Worm (Caenorhabditis elegans) whole organism, midembryonic: Measurements from ENCODE around the gene Y60A9.3.

ENCODE experiments used
- T22C8.4 ChIP-seq: fragments of 200-800 bp; sonication (Bioruptor generic); IDR thresholded peaks from 2 replicates; pipeline ENCODE4 v1.3.6; 2022; ENCODE audit warnings: missing genetic modification characterization, missing compliant biosample characterization
- cog-1 ChIP-seq: sonication (generic microtip); optimal IDR thresholded peaks from 2 replicates; lab custom pipeline; 2016; ENCODE audit warnings: missing genetic modification characterization, missing compliant biosample characterization
- flt-1 ChIP-seq: fragments of 200-800 bp; sonication (Bioruptor generic); IDR thresholded peaks from 2 replicates; pipeline ENCODE4 v1.3.6; 2022; ENCODE audit warnings: missing genetic modification characterization, missing compliant biosample characterization
- klf-2 ChIP-seq: fragments of 200-800 bp; sonication (Bioruptor generic); conservative IDR thresholded peaks from 2 replicates; pipeline ENCODE4 v1.3.6; 2022; ENCODE audit warnings: missing genetic modification reagents, missing genetic modification characterization, missing compliant biosample characterization
- ztf-29 ChIP-seq: fragments of 200-800 bp; sonication (Bioruptor generic); IDR thresholded peaks from 2 replicates; pipeline ENCODE4 v1.3.6; 2022; ENCODE audit warnings: missing genetic modification reagents, missing genetic modification characterization, missing compliant biosample characterization

Gene Y60A9.3

DNA sequence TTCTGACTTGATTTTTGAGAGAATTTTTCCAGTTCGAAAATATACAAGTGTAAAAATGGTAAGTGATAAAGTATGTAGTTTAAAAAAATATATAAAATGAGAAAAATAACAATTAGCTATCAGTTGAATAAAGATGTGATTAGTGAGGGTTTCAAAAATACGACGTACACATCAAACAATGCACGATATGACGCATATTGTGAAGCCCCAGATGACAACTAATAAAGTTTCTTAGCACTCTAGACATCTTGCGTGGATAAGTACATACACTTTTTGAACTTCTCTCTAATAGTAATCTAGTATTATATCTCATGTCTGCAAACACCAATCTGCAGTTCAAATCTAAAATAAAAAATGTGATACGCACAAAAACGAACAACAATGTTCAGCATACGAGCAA, 47.4 kb downstream of the Y60A9.3 start:
- TF ChIP-seq klf-2 (GFP tag; lab: Robert Waterston, UW) (no peak), ztf-29 (GFP tag; lab: Robert Waterston, UW) (no peak), T22C8.4 (GFP tag; lab: Robert Waterston, UW) (no peak), cog-1 (tag; lab: Kevin White, UChicago) (no peak), flt-1 (GFP tag; lab: Robert Waterston, UW) (no peak)
